Fruit fly (Drosophila melanogaster): ENCODE results near the gene CG13474.

The CG13474 gene

DNA sequence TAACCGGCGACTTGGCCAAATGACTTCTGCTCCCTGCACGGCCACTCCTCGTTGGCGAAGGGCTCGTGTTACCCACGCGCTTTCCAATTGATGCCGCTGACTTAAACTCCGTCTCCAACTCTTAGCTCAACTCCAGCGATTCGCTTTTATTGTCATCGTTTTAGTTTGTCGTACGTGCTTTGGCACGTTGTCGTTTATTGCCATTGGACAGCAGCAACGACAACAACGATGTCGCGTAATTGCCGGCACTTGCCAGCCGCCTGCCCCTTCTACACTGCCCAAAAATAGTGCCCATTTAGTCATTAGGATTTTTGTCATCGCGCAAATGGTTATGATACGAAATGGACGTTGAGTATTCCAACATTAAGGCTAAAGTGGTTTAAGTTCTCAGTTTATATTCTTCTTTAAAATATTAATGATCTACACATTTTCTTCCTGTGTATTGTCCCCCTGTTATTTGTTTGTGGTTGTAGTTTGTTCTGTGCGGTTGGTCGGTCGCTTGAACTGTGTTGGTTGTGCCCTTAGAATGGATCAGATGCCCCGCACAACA is 31.0 kb downstream of the CG13474 start (continued):
- TF ChIP-seq Atf6 (GFP tag; IDR thresholded peaks at IDR 0.05) (peak; percentile 90), CG4424 (GFP tag; optimal IDR thresholded peaks at IDR 0.05) (peak; percentile 75), peb (GFP tag; IDR thresholded peaks at IDR 0.05) (peak; percentile 72), CG11093 (GFP tag; IDR thresholded peaks at IDR 0.05) (peak; percentile 78; the same call in 2 of the 3 replicates), Poxn (GFP tag; IDR thresholded peaks at IDR 0.05) (0 out of 2 replicates have a peak, but pooled peaks have one; percentile 13), CrebB (tag; optimal IDR thresholded peaks at IDR 0.05) (peak; percentile 83), CG12942 (GFP tag; optimal IDR thresholded peaks at IDR 0.05) (peak; percentile 75), pnt (GFP tag; optimal IDR thresholded peaks at IDR 0.05) (peak; percentile 83), CHES-1-like (GFP tag; optimal IDR thresholded peaks at IDR 0.05) (peak; percentile 86), lmd (GFP tag; IDR thresholded peaks at IDR 0.05) (peak; percentile 87), sens-2 (GFP tag; IDR thresholded peaks at IDR 0.05) (peak; percentile 83), CG14441 (GFP tag; IDR thresholded peaks at IDR 0.05) (peak; percentile 85), seq (GFP tag; IDR thresholded peaks at IDR 0.05) (peak; percentile 83), disco-r (GFP tag; optimal IDR thresholded peaks at IDR 0.05) (peak; percentile 79), CG11398 (GFP tag; optimal IDR thresholded peaks at IDR 0.05) (peak; percentile 84), zen2 (GFP tag; IDR thresholded peaks at IDR 0.05; ENCODE audit: partially characterized antibody) (no peak), croc (GFP tag; conservative IDR thresholded peaks at IDR 0.05) (peak; percentile 79), Xrp1 (GFP tag; IDR thresholded peaks at IDR 0.05) (peak; percentile 95), nom (GFP tag; optimal IDR thresholded peaks at IDR 0.05) (peak; percentile 76), Meics (GFP tag; optimal IDR thresholded peaks at IDR 0.05) (peak; percentile 85), usp (GFP tag; optimal IDR thresholded peaks at IDR 0.05) (no peak), CG1529 (GFP tag; optimal IDR thresholded peaks at IDR 0.05) (peak; percentile 86), Dref (GFP tag; IDR thresholded peaks at IDR 0.05) (no peak), dmrt11E (tag; optimal IDR thresholded peaks at IDR 0.05) (peak; percentile 92), gem (tag; optimal IDR thresholded peaks at IDR 0.05) (peak; percentile 92), odd (GFP tag; optimal IDR thresholded peaks at IDR 0.05) (peak; percentile 78), CG8944 (GFP tag; optimal IDR thresholded peaks at IDR 0.05) (peak; percentile 85), Hr78 (GFP tag; optimal IDR thresholded peaks at IDR 0.05) (peak in 1 of 2 experiments; percentile 77), abd-A (tag; optimal IDR thresholded peaks at IDR 0.05) (peak; percentile 90), Sin3A (optimal IDR thresholded peaks at IDR 0.05) (no peak), CG2199 (GFP tag; IDR thresholded peaks at IDR 0.05) (peak; percentile 80; the same call in 2 of the 3 replicates), tgo (GFP tag; IDR thresholded peaks at IDR 0.05) (peak; percentile 85), Jarid2 (GFP tag; optimal IDR thresholded peaks at IDR 0.05) (peak; percentile 54), az2 (GFP tag; optimal IDR thresholded peaks at IDR 0.05) (peak; percentile 92), H2.0 (GFP tag; IDR thresholded peaks at IDR 0.05) (peak; percentile 82), hb (GFP tag; IDR thresholded peaks at IDR 0.05; ENCODE audit: partially characterized antibody) (no peak), tio (GFP tag; optimal IDR thresholded peaks at IDR 0.05) (peak; percentile 82), CG17361 (GFP tag; IDR thresholded peaks at IDR 0.05) (peak; percentile 91), CG1233 (GFP tag; optimal IDR thresholded peaks at IDR 0.05) (peak; percentile 61), amos (GFP tag; IDR thresholded peaks at IDR 0.05; ENCODE audit: partially characterized antibody) (no peak), fd102C (GFP tag; optimal IDR thresholded peaks at IDR 0.05) (peak; percentile 66), sima (GFP tag; optimal IDR thresholded peaks at IDR 0.05) (peak; percentile 72), CG7786 (GFP tag; optimal IDR thresholded peaks at IDR 0.05) (peak; percentile 83), Trl (optimal IDR thresholded peaks at IDR 0.05) (no peak), Trl (GFP tag; optimal IDR thresholded peaks at IDR 0.05) (peak; percentile 89), CG13424 (tag; optimal IDR thresholded peaks at IDR 0.05) (peak; percentile 91), Deaf1 (tag; optimal IDR thresholded peaks at IDR 0.05) (peak; percentile 71), HLH54F (GFP tag; optimal IDR thresholded peaks at IDR 0.05) (peak; percentile 87), Tbp (GFP tag; optimal IDR thresholded peaks at IDR 0.05) (no peak), CG3838 (GFP tag; optimal IDR thresholded peaks at IDR 0.05) (peak; percentile 66), bowl (GFP tag; IDR thresholded peaks at IDR 0.05) (0 out of 2 replicates have a peak, but pooled peaks have one; percentile 57), CG11696 (GFP tag; IDR thresholded peaks at IDR 0.05) (peak; percentile 73)

All from whole organism, embryonic.